Worm (Caenorhabditis elegans): ENCODE data around the gene Y17G9B.5.

Y17G9B.5 gene

ce11 chrIV:4748408-4749105 lies 1.5 kb upstream of the Y17G9B.5 start, which contains the start of gene cyc-2.1 (continued):
- peak; percentile 94 for TF ChIP-seq hrde-1 (tag; optimal IDR thresholded peaks at IDR 0.05; ENCODE audit: borderline replicate concordance)
- TF ChIP-seq xnd-1 (tag; optimal IDR thresholded peaks at IDR 0.05): peak; percentile 57
- TF ChIP-seq attf-6 (GFP tag; IDR thresholded peaks at IDR 0.05): peak; percentile 84
- peak; percentile 20 for TF ChIP-seq ceh-27 (GFP tag; optimal IDR thresholded peaks at IDR 0.05)
- peak; percentile 91 for TF ChIP-seq nhr-80 (tag; optimal IDR thresholded peaks at IDR 0.05)
- TF ChIP-seq lin-26 (GFP tag; IDR thresholded peaks at IDR 0.05): peak; percentile 66
- peak; percentile 45 for TF ChIP-seq K12H6.12 (tag; optimal IDR thresholded peaks at IDR 0.05)
- peak; percentile 61; the same call in 1 of the 2 replicates for TF ChIP-seq rcor-1 (GFP tag; IDR thresholded peaks at IDR 0.05)
- TF ChIP-seq lin-40 (tag; optimal IDR thresholded peaks at IDR 0.05): peak; percentile 47
- no peak for TF ChIP-seq C06A6.2 (GFP tag; conservative IDR thresholded peaks at IDR 0.05)
- 0 out of 2 replicates have a peak, but pooled peaks have one; percentile 21 for TF ChIP-seq K11D2.4 (GFP tag; IDR thresholded peaks at IDR 0.05)
- TF ChIP-seq snpc-4 (GFP tag; optimal IDR thresholded peaks at IDR 0.05): peak; percentile 30
- peak in 3 of 4 experiments; percentile 43 to 73 (median 59) for TF ChIP-seq snpc-4 (tag; optimal IDR thresholded peaks at IDR 0.05)
- peak; percentile 81 for TF ChIP-seq mcd-1 (GFP tag; IDR thresholded peaks at IDR 0.05)

ce11 chrIV:4749155-4749554 lies 885 bp upstream of the Y17G9B.5 start:
- peak; percentile 75 for TF ChIP-seq zfh-2 (GFP tag; conservative IDR thresholded peaks at IDR 0.05)
- no peak for TF ChIP-seq lsy-27 (tag; optimal IDR thresholded peaks at IDR 0.05; ENCODE audit: borderline replicate concordance, insufficient read depth)
- no peak for TF ChIP-seq ztf-18 (tag; optimal IDR thresholded peaks at IDR 0.05)
- TF ChIP-seq nfyb-1 (GFP tag; IDR thresholded peaks at IDR 0.05): peak; percentile 5; the same call in 1 of the 2 replicates
- TF ChIP-seq nhr-90 (tag; optimal IDR thresholded peaks at IDR 0.05): no peak
- TF ChIP-seq F55B11.4 (tag; optimal IDR thresholded peaks at IDR 0.05; ENCODE audit: borderline replicate concordance, insufficient read depth): no peak
- TF ChIP-seq egrh-3 (GFP tag; IDR thresholded peaks at IDR 0.05): 0 out of 2 replicates have a peak, but pooled peaks have one; percentile 4
- TF ChIP-seq snpc-1.3 (tag; optimal IDR thresholded peaks at IDR 0.05; ENCODE audit: insufficient read depth): no peak
- no peak for TF ChIP-seq nhr-120 (GFP tag; IDR thresholded peaks at IDR 0.05)
- no peak for TF ChIP-seq gei-17 (GFP tag; optimal IDR thresholded peaks at IDR 0.05)
- no peak for TF ChIP-seq atf-7 (tag; optimal IDR thresholded peaks at IDR 0.05)
- no peak for TF ChIP-seq ets-4 (GFP tag; optimal IDR thresholded peaks at IDR 0.05)
- TF ChIP-seq lsl-1 (GFP tag; optimal IDR thresholded peaks at IDR 0.05): no peak
- TF ChIP-seq akir-1 (GFP tag; optimal IDR thresholded peaks at IDR 0.05): no peak
- TF ChIP-seq ccch-3 (GFP tag; optimal IDR thresholded peaks at IDR 0.05): no peak
- TF ChIP-seq hsf-1 (GFP tag; IDR thresholded peaks at IDR 0.05): no peak

- TF ChIP-seq lin-26 (GFP tag; IDR thresholded peaks at IDR 0.05): no peak
- TF ChIP-seq F37B4.10 (GFP tag; IDR thresholded peaks at IDR 0.05): no peak
- TF ChIP-seq pbrm-1 (GFP tag; IDR thresholded peaks at IDR 0.05): no peak
- no peak for TF ChIP-seq hmg-20 (GFP tag; IDR thresholded peaks at IDR 0.05)
- no peak for TF ChIP-seq madf-3 (GFP tag; IDR thresholded peaks at IDR 0.05)
- TF ChIP-seq hsf-1 (GFP tag; IDR thresholded peaks at IDR 0.05): no peak
- TF ChIP-seq T26A5.8 (tag; optimal IDR thresholded peaks at IDR 0.05): no peak
- TF ChIP-seq madf-8 (GFP tag; conservative IDR thresholded peaks at IDR 0.05): peak; percentile 42
- TF ChIP-seq madf-6 (GFP tag; IDR thresholded peaks at IDR 0.05): peak; percentile 83
- no peak for TF ChIP-seq snpc-1.1 (tag; optimal IDR thresholded peaks at IDR 0.05; ENCODE audit: insufficient read depth)
- TF ChIP-seq F52B5.7 (tag; optimal IDR thresholded peaks at IDR 0.05): no peak
- no peak for TF ChIP-seq B0019.2 (GFP tag; conservative IDR thresholded peaks at IDR 0.05)
- TF ChIP-seq D2030.7 (GFP tag; IDR thresholded peaks at IDR 0.05): peak; percentile 53
- no peak for TF ChIP-seq hmg-1.2 (GFP tag; IDR thresholded peaks at IDR 0.05)
- TF ChIP-seq zfh-2 (GFP tag; conservative IDR thresholded peaks at IDR 0.05): no peak
- TF ChIP-seq ztf-6 (GFP tag; IDR thresholded peaks at IDR 0.05): no peak
- no peak for TF ChIP-seq atf-7 (tag; optimal IDR thresholded peaks at IDR 0.05)
- peak; percentile 17 for TF ChIP-seq tbp1 (GFP tag; optimal IDR thresholded peaks at IDR 0.05)
- no peak for TF ChIP-seq C17E4.6 (GFP tag; IDR thresholded peaks at IDR 0.05)
- peak; percentile 91 for TF ChIP-seq lsl-1 (GFP tag; optimal IDR thresholded peaks at IDR 0.05)
- peak; percentile 86 for TF ChIP-seq xnd-1 (tag; optimal IDR thresholded peaks at IDR 0.05)
These were observed 1.8 kb downstream of the Y17G9B.5 start, which contains the start of gene Y17G9B.4 for ce11 chrIV:4751814-4752213. Gene Y17G9B.4, plus strand, starts transcription at chrIV:4752119.

Data from whole organism, young adult.